Fruit fly (Drosophila melanogaster): Measurements from ENCODE around the gene Eogt.
A peak's percentile ranks its signal among the peaks of the same experiment; 100 is the strongest.

Gene Eogt

dm6 chr2L:2380805-2381204 is at the start of gene Eogt (continued):
- TF ChIP-seq Hey (tag; optimal IDR thresholded peaks at IDR 0.05) (peak; percentile 40), jumu (GFP tag; optimal IDR thresholded peaks at IDR 0.05) (peak; percentile 53), Fer1 (GFP tag; optimal IDR thresholded peaks at IDR 0.05) (peak; percentile 83), HmgD (GFP tag; optimal IDR thresholded peaks at IDR 0.05) (peak; percentile 21), slbo (GFP tag; IDR thresholded peaks at IDR 0.05) (peak; percentile 98), ewg (GFP tag; optimal IDR thresholded peaks at IDR 0.05) (peak; percentile 84), yki (optimal IDR thresholded peaks at IDR 0.05) (no peak), ac (GFP tag; optimal IDR thresholded peaks at IDR 0.05) (peak; percentile 71), Hr78 (GFP tag; optimal IDR thresholded peaks at IDR 0.05) (no peak), B-H2 (GFP tag; optimal IDR thresholded peaks at IDR 0.05) (peak; percentile 77), dm (GFP tag; optimal IDR thresholded peaks at IDR 0.05) (peak; percentile 30), Oli (tag; optimal IDR thresholded peaks at IDR 0.05) (peak; percentile 93), corto (GFP tag; optimal IDR thresholded peaks at IDR 0.05) (peak; percentile 33), en (GFP tag; optimal IDR thresholded peaks at IDR 0.05) (peak; percentile 25), CG8478 (optimal IDR thresholded peaks at IDR 0.05) (no peak), Mes4 (GFP tag; optimal IDR thresholded peaks at IDR 0.05) (peak; percentile 51), MTF-1 (GFP tag; optimal IDR thresholded peaks at IDR 0.05; ENCODE audit: borderline replicate concordance) (peak; percentile 73), dati (GFP tag; IDR thresholded peaks at IDR 0.05) (peak; percentile 95), al (GFP tag; IDR thresholded peaks at IDR 0.05) (peak; percentile 92), lola (GFP tag; optimal IDR thresholded peaks at IDR 0.05) (peak in 1 of 3 experiments; percentile 93), sim (GFP tag; IDR thresholded peaks at IDR 0.05) (peak; percentile 92), pfk (GFP tag; optimal IDR thresholded peaks at IDR 0.05) (no peak), CG18476 (GFP tag; optimal IDR thresholded peaks at IDR 0.05) (peak; percentile 86), ttk (GFP tag; IDR thresholded peaks at IDR 0.05) (peak; percentile 97), CG11093 (GFP tag; IDR thresholded peaks at IDR 0.05) (peak; percentile 96), CG31388 (GFP tag; optimal IDR thresholded peaks at IDR 0.05) (peak; percentile 67), sqz (GFP tag; optimal IDR thresholded peaks at IDR 0.05) (no peak), gt (GFP tag; IDR thresholded peaks at IDR 0.05) (peak; percentile 92), NC2β (GFP tag; optimal IDR thresholded peaks at IDR 0.05) (peak; percentile 68), Tbp (GFP tag; optimal IDR thresholded peaks at IDR 0.05) (no peak), pros (GFP tag; optimal IDR thresholded peaks at IDR 0.05) (no peak), GATAe (GFP tag; conservative IDR thresholded peaks at IDR 0.05) (peak; percentile 82), CG3995 (GFP tag; optimal IDR thresholded peaks at IDR 0.05) (peak; percentile 26), CG6683 (GFP tag; optimal IDR thresholded peaks at IDR 0.05) (peak; percentile 68), Atf3 (GFP tag; optimal IDR thresholded peaks at IDR 0.05) (peak; percentile 64), jigr1 (GFP tag; IDR thresholded peaks at IDR 0.05) (peak; percentile 95), sr (GFP tag; IDR thresholded peaks at IDR 0.05) (peak; percentile 82; the same call in 2 of the 3 replicates), ap (GFP tag; IDR thresholded peaks at IDR 0.05) (peak; percentile 96), Neu2 (GFP tag; optimal IDR thresholded peaks at IDR 0.05; ENCODE audit: borderline replicate concordance) (no peak), sug (tag; optimal IDR thresholded peaks at IDR 0.05) (peak; percentile 85), CG17568 (GFP tag; optimal IDR thresholded peaks at IDR 0.05) (no peak), knrl (GFP tag; IDR thresholded peaks at IDR 0.05; ENCODE audit: partially characterized antibody) (peak; percentile 25; the same call in 1 of the 3 replicates), CG2678 (tag; optimal IDR thresholded peaks at IDR 0.05) (peak; percentile 92), CG6272 (GFP tag; IDR thresholded peaks at IDR 0.05) (peak; percentile 95), CG4707 (GFP tag; optimal IDR thresholded peaks at IDR 0.05) (peak; percentile 74), CG30431 (GFP tag; optimal IDR thresholded peaks at IDR 0.05) (peak; percentile 93), CkIIα-i1 (GFP tag; IDR thresholded peaks at IDR 0.05) (no peak; the same call in 1 of the 2 replicates), CG9932 (GFP tag; IDR thresholded peaks at IDR 0.05) (peak; percentile 95), CG4360 (GFP tag; IDR thresholded peaks at IDR 0.05) (peak; percentile 75), CG31224 (GFP tag; IDR thresholded peaks at IDR 0.05) (peak; percentile 90), CG2116 (GFP tag; optimal IDR thresholded peaks at IDR 0.05) (peak; percentile 77), Hr39 (optimal IDR thresholded peaks at IDR 0.05) (no peak)

All from whole organism, embryonic.